Fruit fly (Drosophila melanogaster): Measurements from ENCODE around the gene CG3402.

- TF ChIP-seq Awh (GFP tag; IDR thresholded peaks at IDR 0.05) = no peak
- TF ChIP-seq CG13287 (GFP tag; IDR thresholded peaks at IDR 0.05; ENCODE audit: partially characterized antibody) = no peak
- TF ChIP-seq gem (tag; optimal IDR thresholded peaks at IDR 0.05) = no peak
- no peak for TF ChIP-seq CG8388 (GFP tag; optimal IDR thresholded peaks at IDR 0.05)
- TF ChIP-seq nau (GFP tag; optimal IDR thresholded peaks at IDR 0.05) = no peak
- TF ChIP-seq CG10366 (GFP tag; IDR thresholded peaks at IDR 0.05) = no peak
- no peak for TF ChIP-seq CG31388 (GFP tag; optimal IDR thresholded peaks at IDR 0.05)
- no peak for TF ChIP-seq kay (GFP tag; optimal IDR thresholded peaks at IDR 0.05)
- TF ChIP-seq MBD-R2 (GFP tag; IDR thresholded peaks at IDR 0.05) = no peak
- TF ChIP-seq scrt (GFP tag; optimal IDR thresholded peaks at IDR 0.05) = no peak
These were observed 7.8 kb upstream of the CG3402 start for dm6 chr3L:660314-661075.

Data from whole organism, embryonic.